Fruit fly (Drosophila melanogaster) whole organism, pupa: ENCODE results near the gene yata.

Source experiments
- CG32121 ChIP-seq: fragments of 200-800 bp; sonication (Bioruptor generic); IDR thresholded peaks from 2 replicates; pipeline ENCODE4 v1.3.6; 2022; ENCODE audit warnings: missing biosample characterization, missing genetic modification characterization
- CG34367 ChIP-seq: fragments of 200-800 bp; sonication (Bioruptor generic); optimal IDR thresholded peaks from 2 replicates; lab custom pipeline; 2018; ENCODE audit warnings: missing biosample characterization, mild to moderate bottlenecking, missing genetic modification characterization
- CG4496 ChIP-seq: fragments of 200-800 bp; sonication (Bioruptor generic); IDR thresholded peaks from 3 replicates; pipeline ENCODE4 v1.3.6; 2022; ENCODE audit warnings: missing biosample characterization, missing genetic modification characterization
- D1 ChIP-seq: fragments of 200-800 bp; sonication (Bioruptor generic); optimal IDR thresholded peaks from 2 replicates; lab custom pipeline; 2018; ENCODE audit warnings: missing biosample characterization, mild to moderate bottlenecking, missing genetic modification characterization, moderate library complexity
- EcR ChIP-seq: fragments of 200-800 bp; sonication (Bioruptor generic); optimal IDR thresholded peaks from 3 replicates; lab custom pipeline; 2019; ENCODE audit warnings: missing biosample characterization, missing genetic modification characterization, mild to moderate bottlenecking, moderate library complexity, missing genetic modification reagents
- Pif1A ChIP-seq: fragments of 200-800 bp; sonication (Bioruptor generic); optimal IDR thresholded peaks from 3 replicates; lab custom pipeline; 2016; ENCODE audit warnings: missing biosample characterization, missing genetic modification characterization
- Pif1B ChIP-seq: fragments of 200-800 bp; sonication (Bioruptor generic); optimal IDR thresholded peaks from 3 replicates; lab custom pipeline; 2016; ENCODE audit warnings: missing biosample characterization, missing genetic modification characterization
- fd96Ca ChIP-seq: fragments of 200-800 bp; sonication (Bioruptor generic); IDR thresholded peaks from 3 replicates; pipeline ENCODE4 v1.3.6; 2022; ENCODE audit warnings: missing biosample characterization, missing genetic modification characterization

DNA sequence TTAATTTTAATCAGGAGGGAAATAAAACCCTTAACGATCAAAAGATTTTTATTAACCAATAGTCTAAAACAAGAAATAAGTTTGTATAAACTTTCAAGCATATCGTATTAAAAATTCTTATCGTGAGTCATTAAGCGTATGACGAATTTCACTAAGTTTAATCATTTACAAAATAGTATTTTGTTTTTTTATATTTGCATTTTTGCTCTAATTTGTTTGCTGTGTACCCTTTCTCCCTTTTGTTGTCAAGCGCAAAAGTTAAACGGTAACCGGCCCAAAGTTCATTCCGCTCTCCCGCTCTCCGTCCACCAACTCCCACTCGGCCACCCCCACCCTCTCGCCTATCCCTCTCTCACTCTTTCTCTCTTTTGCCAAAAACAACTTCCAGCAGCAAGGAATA lies 14.8 kb downstream of the yata start:
- no peak for TF ChIP-seq fd96Ca (GFP tag; lab: Robert Waterston, UW)
- TF ChIP-seq EcR (GFP tag; lab: Kevin White, UChicago): no peak
- TF ChIP-seq CG34367: no peak
- TF ChIP-seq CG32121 (GFP tag; lab: Robert Waterston, UW): no peak
- TF ChIP-seq D1 (tag; lab: Kevin White, UChicago): no peak
- no peak for TF ChIP-seq Pif1B (GFP tag; lab: Kevin White, UChicago)
- no peak for TF ChIP-seq CG4496 (GFP tag; lab: Robert Waterston, UW)
- no peak for TF ChIP-seq Pif1A
